Worm (Caenorhabditis elegans) whole organism, L4/young adult: ENCODE measurements around the gene Y43F8C.17.

Source experiments
- W03F9.2 ChIP-seq: fragments of 150-350 bp; optimal IDR thresholded peaks from 2 replicates; lab custom pipeline; 2014; ENCODE audit warnings: missing biosample characterization, missing genetic modification characterization
- dao-5 ChIP-seq: sonication (generic microtip); optimal IDR thresholded peaks from 2 replicates; lab custom pipeline; 2016; ENCODE audit warnings: missing genotype, missing genetic modification characterization, moderate library complexity, missing compliant biosample characterization
- him-1 ChIP-seq: sonication (generic microtip); optimal IDR thresholded peaks from 2 replicates; lab custom pipeline; 2016; ENCODE audit warnings: missing genotype, missing genetic modification reagents, missing genetic modification characterization, missing compliant biosample characterization

- no peak for TF ChIP-seq W03F9.2
- TF ChIP-seq him-1 (tag; lab: Kevin White, UChicago) = no peak
- no peak for TF ChIP-seq dao-5
Observed at ce11 chrV:19752879-19753278, 36.9 kb downstream of the Y43F8C.17 start.
